Fruit fly (Drosophila melanogaster) whole organism, adult: ENCODE results near the gene InR.

ENCODE experiments used
- CG11617 ChIP-seq: fragments of 200-800 bp; sonication (Bioruptor generic); optimal IDR thresholded peaks from 2 replicates; lab custom pipeline; 2017; ENCODE audit warnings: mild to moderate bottlenecking, missing biosample characterization, missing genetic modification reagents, missing genetic modification characterization
- CG12768 ChIP-seq: fragments of 200-800 bp; sonication (Bioruptor generic); optimal IDR thresholded peaks from 2 replicates; lab custom pipeline; 2017; ENCODE audit warnings: missing biosample characterization, missing genetic modification characterization, mild to moderate bottlenecking, moderate library complexity, missing genetic modification reagents
- CG14711 ChIP-seq: fragments of 200-800 bp; sonication (Bioruptor generic); optimal IDR thresholded peaks from 2 replicates; lab custom pipeline; 2018; ENCODE audit warnings: missing biosample characterization, mild to moderate bottlenecking, missing genetic modification characterization, moderate library complexity
- CG1620 ChIP-seq: fragments of 200-800 bp; sonication (Bioruptor generic); optimal IDR thresholded peaks from 2 replicates; lab custom pipeline; 2016; ENCODE audit warnings: missing biosample characterization, missing genetic modification characterization
- CG33017 ChIP-seq: fragments of 200-800 bp; sonication (Bioruptor generic); optimal IDR thresholded peaks from 2 replicates; lab custom pipeline; 2018; ENCODE audit warnings: missing biosample characterization, mild to moderate bottlenecking, missing genetic modification characterization, moderate library complexity
- CG5204 ChIP-seq: fragments of 200-800 bp; sonication (Bioruptor generic); optimal IDR thresholded peaks from 2 replicates; lab custom pipeline; 2016; ENCODE audit warnings: missing biosample characterization, missing genetic modification characterization
- CG7045 ChIP-seq: fragments of 200-800 bp; sonication (Bioruptor generic); optimal IDR thresholded peaks from 2 replicates; lab custom pipeline; 2017; ENCODE audit warnings: missing biosample characterization, mild to moderate bottlenecking, missing genetic modification characterization
- CG7101 ChIP-seq: fragments of 200-800 bp; sonication (Bioruptor generic); optimal IDR thresholded peaks from 2 replicates; lab custom pipeline; 2018; ENCODE audit warnings: missing biosample characterization, mild to moderate bottlenecking, missing genetic modification characterization, moderate library complexity
- Clk ChIP-seq: fragments of 200-800 bp; sonication (Bioruptor generic); optimal IDR thresholded peaks from 2 replicates; lab custom pipeline; 2017; ENCODE audit warnings: missing biosample characterization, missing genetic modification characterization
- Crg-1 ChIP-seq: fragments of 200-800 bp; sonication (Bioruptor generic); optimal IDR thresholded peaks from 2 replicates; lab custom pipeline; 2016; ENCODE audit warnings: missing biosample characterization, missing genetic modification characterization
- Hr96 ChIP-seq: fragments of 200-800 bp; sonication (Bioruptor generic); optimal IDR thresholded peaks from 2 replicates; lab custom pipeline; 2016; ENCODE audit warnings: missing biosample characterization, missing genetic modification characterization
- Mnt ChIP-seq: fragments of 200-800 bp; sonication (Bioruptor generic); optimal IDR thresholded peaks from 2 replicates; lab custom pipeline; 2016; ENCODE audit warnings: missing biosample characterization, mild to moderate bottlenecking, missing genetic modification characterization
- bab1 ChIP-seq: fragments of 200-800 bp; sonication (Bioruptor generic); optimal IDR thresholded peaks from 3 replicates; lab custom pipeline; 2019; ENCODE audit warnings: missing biosample characterization, mild to moderate bottlenecking, missing genetic modification characterization, moderate library complexity
- cic ChIP-seq: fragments of 200-800 bp; sonication (Bioruptor generic); optimal IDR thresholded peaks from 2 replicates; lab custom pipeline; 2017; ENCODE audit warnings: missing biosample characterization, mild to moderate bottlenecking, missing genetic modification characterization, moderate library complexity
- cnc ChIP-seq, 2 experiments: fragments of >200 bp; optimal IDR thresholded peaks; 2 replicates each; lab custom pipeline; 2017
- kay ChIP-seq: fragments of 200-800 bp; sonication (Bioruptor generic); peaks from one replicate; lab custom pipeline; 2016; ENCODE audit warnings: missing biosample characterization, missing genetic modification characterization, borderline replicate concordance
- ovo ChIP-seq: fragments of 200-800 bp; sonication (Bioruptor generic); optimal IDR thresholded peaks from 2 replicates; lab custom pipeline; 2016; ENCODE audit warnings: missing biosample characterization, missing genetic modification characterization
- pad ChIP-seq: fragments of 200-800 bp; sonication (Bioruptor generic); optimal IDR thresholded peaks from 3 replicates; lab custom pipeline; 2017; ENCODE audit warnings: missing biosample characterization, missing genetic modification characterization, mild to moderate bottlenecking, moderate library complexity, missing genetic modification reagents
- tj ChIP-seq: fragments of 200-800 bp; sonication (Bioruptor generic); optimal IDR thresholded peaks from 3 replicates; lab custom pipeline; 2017; ENCODE audit warnings: missing biosample characterization, mild to moderate bottlenecking, missing genetic modification characterization, moderate library complexity
- toe ChIP-seq: fragments of 200-800 bp; sonication (Bioruptor generic); optimal IDR thresholded peaks from 2 replicates; lab custom pipeline; 2016; ENCODE audit warnings: missing biosample characterization, missing genetic modification characterization

Gene InR

DNA sequence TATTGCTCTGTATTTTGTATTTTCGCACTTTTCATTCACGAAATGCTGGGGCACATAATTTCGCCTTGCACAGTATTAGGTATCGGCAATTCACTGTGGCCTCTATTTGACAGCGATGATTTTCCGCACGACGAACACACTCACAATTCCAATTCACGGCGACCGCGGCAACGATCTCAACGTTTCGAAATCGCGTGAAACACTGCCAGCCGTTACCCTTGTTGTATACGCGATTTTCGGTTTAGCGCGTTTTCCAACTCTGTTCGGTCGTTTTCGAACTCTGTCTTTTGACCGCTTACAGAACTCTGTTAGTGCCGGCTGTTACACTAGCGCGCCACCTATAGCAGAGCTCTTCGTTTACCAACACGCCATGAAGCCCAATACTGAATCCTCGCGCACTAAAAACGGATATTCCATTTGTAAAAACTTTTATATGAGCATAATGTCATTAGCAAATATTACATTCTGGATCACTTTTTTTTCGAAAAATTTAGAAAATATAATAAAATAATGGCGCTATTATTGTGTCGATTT is at the start of gene InR:
InR (minus strand) TSS at position 205 of the 534 bp plus-strand sequence.
- TF ChIP-seq CG14711 (tag; lab: Kevin White, UChicago): peak; percentile 57
- peak; percentile 52 for TF ChIP-seq CG33017 (tag; lab: Kevin White, UChicago)
- peak; percentile 89 for TF ChIP-seq ovo (GFP tag; lab: Kevin White, UChicago)
- TF ChIP-seq cic: peak; percentile 85
- TF ChIP-seq CG11617 (GFP tag; lab: Kevin White, UChicago): peak; percentile 53
- peak; percentile 77 for TF ChIP-seq pad (GFP tag; lab: Kevin White, UChicago)
- peak; percentile 86 for TF ChIP-seq CG12768 (GFP tag; lab: Kevin White, UChicago)
- peak; percentile 90 for TF ChIP-seq Hr96 (GFP tag; lab: Kevin White, UChicago)
- no peak for TF ChIP-seq kay (GFP tag; lab: Kevin White, UChicago)
- peak; percentile 75 for TF ChIP-seq CG7045 (GFP tag; lab: Kevin White, UChicago)
- peak; percentile 44 for TF ChIP-seq tj (GFP tag; lab: Kevin White, UChicago)
- peak; percentile 95 for TF ChIP-seq Crg-1 (GFP tag; lab: Kevin White, UChicago)
- TF ChIP-seq Clk (GFP tag; lab: Kevin White, UChicago): peak; percentile 61
- TF ChIP-seq CG5204 (GFP tag; lab: Kevin White, UChicago): peak; percentile 73
- TF ChIP-seq Mnt: peak; percentile 93
- TF ChIP-seq toe (GFP tag; lab: Kevin White, UChicago): peak; percentile 82
- TF ChIP-seq CG7101 (tag; lab: Kevin White, UChicago): peak; percentile 86
- peak; percentile 94 for TF ChIP-seq CG1620 (GFP tag; lab: Kevin White, UChicago)
- TF ChIP-seq cnc (optimal IDR thresholded peaks at IDR 0.05; lab: Kevin White, UChicago): no peak
- peak; percentile 70 for TF ChIP-seq bab1 (GFP tag; lab: Kevin White, UChicago)

DNA sequence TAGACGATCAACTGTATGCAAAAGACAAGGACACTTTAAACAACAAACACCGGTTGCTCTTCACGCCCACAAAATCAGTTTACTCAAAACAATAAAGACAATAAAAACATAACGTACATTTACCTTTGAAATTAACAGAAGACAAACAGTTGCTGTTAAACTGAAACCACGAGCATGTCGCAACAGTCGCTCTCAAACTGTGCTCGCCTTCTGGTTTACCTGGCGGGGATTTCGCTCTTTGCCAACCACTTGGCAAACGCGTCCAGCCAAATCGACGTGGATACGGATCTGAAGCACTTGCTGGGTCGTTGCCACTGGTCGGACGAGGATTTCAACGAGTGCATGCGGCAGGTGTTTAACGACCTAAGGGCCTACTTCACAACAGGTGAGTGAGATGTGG is 46.3 kb upstream of the InR start:
- TF ChIP-seq cic: no peak
- no peak for TF ChIP-seq CG7101 (tag; lab: Kevin White, UChicago)
- TF ChIP-seq cnc (optimal IDR thresholded peaks at IDR 0.05; lab: Kevin White, UChicago): no peak
- TF ChIP-seq Mnt: no peak
- TF ChIP-seq Crg-1 (GFP tag; lab: Kevin White, UChicago): no peak
- no peak for TF ChIP-seq Hr96 (GFP tag; lab: Kevin White, UChicago)
- TF ChIP-seq CG11617 (GFP tag; lab: Kevin White, UChicago): no peak
- no peak for TF ChIP-seq toe (GFP tag; lab: Kevin White, UChicago)
- no peak for TF ChIP-seq CG7045 (GFP tag; lab: Kevin White, UChicago)
- TF ChIP-seq CG1620 (GFP tag; lab: Kevin White, UChicago): no peak
- no peak for TF ChIP-seq ovo (GFP tag; lab: Kevin White, UChicago)
- TF ChIP-seq CG14711 (tag; lab: Kevin White, UChicago): no peak
- no peak for TF ChIP-seq tj (GFP tag; lab: Kevin White, UChicago)
- no peak for TF ChIP-seq CG33017 (tag; lab: Kevin White, UChicago)
- no peak for TF ChIP-seq CG12768 (GFP tag; lab: Kevin White, UChicago)
- no peak for TF ChIP-seq kay (GFP tag; lab: Kevin White, UChicago)
- TF ChIP-seq CG5204 (GFP tag; lab: Kevin White, UChicago): no peak
- TF ChIP-seq bab1 (GFP tag; lab: Kevin White, UChicago): no peak
- TF ChIP-seq Clk (GFP tag; lab: Kevin White, UChicago): no peak

DNA sequence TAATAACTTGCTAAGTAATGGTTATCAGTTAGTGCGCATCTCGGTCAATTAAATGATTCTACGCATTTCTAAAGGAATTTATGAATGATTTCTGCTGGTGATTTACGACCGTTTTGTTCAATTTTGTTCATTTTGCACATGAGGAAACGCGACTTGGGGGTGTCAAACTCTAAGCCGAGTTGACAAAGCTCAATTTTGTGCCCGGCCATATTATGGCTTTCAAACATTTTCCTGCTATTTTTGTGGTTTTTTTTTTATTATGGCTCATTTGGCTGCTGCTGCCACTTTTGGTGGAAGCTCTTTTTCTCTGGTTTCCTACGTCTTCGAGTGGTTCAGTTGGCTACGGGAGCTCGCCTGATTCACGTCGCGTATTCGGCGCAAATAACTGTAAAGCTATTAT is 45.0 kb upstream of the InR start, which contains the start of gene Jhbp16:
Jhbp16 (plus strand) TSS at position 301 of the 400 bp plus-strand sequence.
- TF ChIP-seq ovo (GFP tag; lab: Kevin White, UChicago) (no peak), toe (GFP tag; lab: Kevin White, UChicago) (no peak), cic (no peak), CG7101 (tag; lab: Kevin White, UChicago) (no peak), CG7045 (GFP tag; lab: Kevin White, UChicago) (no peak), Crg-1 (GFP tag; lab: Kevin White, UChicago) (no peak), Mnt (no peak)

DNA sequence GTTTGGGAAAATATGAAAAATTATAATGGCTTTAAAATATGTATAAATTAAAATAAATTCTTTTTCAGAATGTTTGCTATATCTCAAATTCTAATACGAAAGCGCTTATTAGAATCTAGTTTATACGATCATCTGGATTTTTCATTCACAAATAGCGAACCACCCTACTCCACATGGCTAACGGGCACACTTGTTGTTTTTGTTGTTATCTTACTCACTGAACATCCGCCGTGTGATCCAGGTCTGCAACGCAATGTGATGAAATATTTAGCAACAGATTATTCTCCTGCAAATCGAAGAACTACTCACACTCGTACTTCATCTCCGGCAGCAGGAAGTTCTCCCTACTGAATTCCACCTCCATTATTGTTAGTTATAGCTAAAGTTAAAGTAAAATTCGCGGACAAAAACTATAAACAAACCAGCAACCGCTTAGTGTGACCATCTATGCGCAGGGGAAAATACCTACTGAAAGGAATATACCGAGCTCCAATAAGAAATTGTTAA is 43.4 kb upstream of the InR start, which contains the start of gene Archease:
Archease (minus strand) TSS at position 472 of the 507 bp plus-strand sequence.
- TF ChIP-seq kay (GFP tag; lab: Kevin White, UChicago): peak; percentile 88
- no peak for TF ChIP-seq Crg-1 (GFP tag; lab: Kevin White, UChicago)
- TF ChIP-seq Hr96 (GFP tag; lab: Kevin White, UChicago): peak; percentile 14
- TF ChIP-seq CG12768 (GFP tag; lab: Kevin White, UChicago): peak; percentile 9
- peak; percentile 5 for TF ChIP-seq toe (GFP tag; lab: Kevin White, UChicago)
- peak; percentile 81 for TF ChIP-seq ovo (GFP tag; lab: Kevin White, UChicago)
- peak; percentile 80 for TF ChIP-seq Mnt
- no peak for TF ChIP-seq cnc (optimal IDR thresholded peaks at IDR 0.05; lab: Kevin White, UChicago)
- TF ChIP-seq CG33017 (tag; lab: Kevin White, UChicago): peak; percentile 50
- TF ChIP-seq CG7101 (tag; lab: Kevin White, UChicago): peak; percentile 54
- TF ChIP-seq pad (GFP tag; lab: Kevin White, UChicago): peak; percentile 13
- TF ChIP-seq CG11617 (GFP tag; lab: Kevin White, UChicago): peak; percentile 61
- TF ChIP-seq CG1620 (GFP tag; lab: Kevin White, UChicago): no peak
- TF ChIP-seq CG5204 (GFP tag; lab: Kevin White, UChicago): peak; percentile 34
- peak; percentile 58 for TF ChIP-seq CG7045 (GFP tag; lab: Kevin White, UChicago)
- TF ChIP-seq Clk (GFP tag; lab: Kevin White, UChicago): no peak
- TF ChIP-seq CG14711 (tag; lab: Kevin White, UChicago): peak; percentile 51
- peak; percentile 54 for TF ChIP-seq cic
- TF ChIP-seq tj (GFP tag; lab: Kevin White, UChicago): peak; percentile 12
- peak; percentile 72 for TF ChIP-seq bab1 (GFP tag; lab: Kevin White, UChicago)

DNA sequence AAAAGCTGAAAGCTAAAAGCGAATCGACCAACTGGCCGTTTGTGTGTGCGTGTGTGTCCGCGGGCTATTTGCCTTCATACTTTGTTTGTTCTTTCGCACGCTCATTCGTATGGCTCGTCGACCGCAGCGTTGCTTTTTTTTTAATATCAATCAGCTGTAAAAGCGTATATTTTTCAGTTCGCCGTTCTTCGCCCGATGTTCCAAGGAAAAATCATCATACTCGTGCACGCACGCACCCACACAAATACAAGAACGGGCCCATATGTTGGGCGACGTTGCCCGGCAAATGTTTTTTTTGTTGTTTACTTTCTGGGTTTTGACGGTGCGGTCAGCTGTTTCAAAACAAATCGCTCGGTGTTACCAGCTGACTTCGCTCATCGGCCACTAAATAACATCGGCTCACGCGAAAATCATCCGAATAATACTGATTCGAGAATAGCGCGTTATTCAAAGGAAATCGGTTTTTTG is 41.6 kb upstream of the InR start, which contains the start of gene E2f1:
E2f1 (minus strand) TSS at position 213 of the 468 bp plus-strand sequence.
- TF ChIP-seq Mnt: peak; percentile 5
- TF ChIP-seq CG1620 (GFP tag; lab: Kevin White, UChicago): no peak
- no peak for TF ChIP-seq Clk (GFP tag; lab: Kevin White, UChicago)
- no peak for TF ChIP-seq CG7045 (GFP tag; lab: Kevin White, UChicago)
- TF ChIP-seq ovo (GFP tag; lab: Kevin White, UChicago): no peak
- peak; percentile 23 for TF ChIP-seq cic
- no peak for TF ChIP-seq toe (GFP tag; lab: Kevin White, UChicago)
- no peak for TF ChIP-seq CG12768 (GFP tag; lab: Kevin White, UChicago)
- TF ChIP-seq Crg-1 (GFP tag; lab: Kevin White, UChicago): no peak
- no peak for TF ChIP-seq CG11617 (GFP tag; lab: Kevin White, UChicago)
- no peak for TF ChIP-seq pad (GFP tag; lab: Kevin White, UChicago)
- no peak for TF ChIP-seq tj (GFP tag; lab: Kevin White, UChicago)
- no peak for TF ChIP-seq CG14711 (tag; lab: Kevin White, UChicago)
- no peak for TF ChIP-seq kay (GFP tag; lab: Kevin White, UChicago)
- peak; percentile 58 for TF ChIP-seq bab1 (GFP tag; lab: Kevin White, UChicago)
- TF ChIP-seq CG7101 (tag; lab: Kevin White, UChicago): no peak
- TF ChIP-seq CG5204 (GFP tag; lab: Kevin White, UChicago): no peak
- no peak for TF ChIP-seq CG33017 (tag; lab: Kevin White, UChicago)
- no peak for TF ChIP-seq cnc (optimal IDR thresholded peaks at IDR 0.05; lab: Kevin White, UChicago)
- TF ChIP-seq Hr96 (GFP tag; lab: Kevin White, UChicago): no peak
